Worm (Caenorhabditis elegans) whole organism, young adult: Measurements from ENCODE around the gene nspc-20.

ENCODE experiments used
- F22D6.2 ChIP-seq: sonication (generic microtip); optimal IDR thresholded peaks from 2 replicates; lab custom pipeline; 2016; ENCODE audit warnings: mild to moderate bottlenecking, missing genetic modification characterization, missing compliant biosample characterization
- F23B12.7 ChIP-seq: sonication (generic microtip); optimal IDR thresholded peaks from 2 replicates; lab custom pipeline; 2017; ENCODE audit warnings: missing genetic modification characterization, mild to moderate bottlenecking, missing compliant biosample characterization, antibody characterized with exemption, moderate library complexity; ENCODE audit not compliant: insufficient read depth
- F39B2.1 ChIP-seq: fragments of 200-800 bp; sonication (Bioruptor generic); IDR thresholded peaks from 2 replicates; pipeline ENCODE4 v1.3.6; 2022; ENCODE audit warnings: missing genetic modification reagents, missing genetic modification characterization, missing compliant biosample characterization
- F55B11.4 ChIP-seq: sonication (generic microtip); optimal IDR thresholded peaks from 2 replicates; lab custom pipeline; 2016; ENCODE audit warnings: missing compliant biosample characterization, missing genetic modification characterization, borderline replicate concordance; ENCODE audit not compliant: insufficient read depth
- K11D2.4 ChIP-seq: fragments of 200-800 bp; sonication (Bioruptor generic); IDR thresholded peaks from 2 replicates; pipeline ENCODE4 v1.3.6; 2022; ENCODE audit warnings: missing genetic modification reagents, missing genetic modification characterization, missing compliant biosample characterization
- T07F8.4 ChIP-seq: sonication (generic microtip); optimal IDR thresholded peaks from 2 replicates; lab custom pipeline; 2016; ENCODE audit warnings: mild to moderate bottlenecking, missing genetic modification characterization, moderate library complexity, missing compliant biosample characterization
- Y79H2A.3 ChIP-seq: fragments of 200-800 bp; sonication (Bioruptor generic); conservative IDR thresholded peaks from 2 replicates; pipeline ENCODE4 v1.3.6; 2022; ENCODE audit warnings: missing genetic modification reagents, missing genetic modification characterization, missing compliant biosample characterization
- ZK185.1 ChIP-seq: sonication (generic microtip); optimal IDR thresholded peaks from 2 replicates; lab custom pipeline; 2016; ENCODE audit warnings: mild to moderate bottlenecking, missing genetic modification characterization, missing compliant biosample characterization; ENCODE audit not compliant: poor library complexity, severe bottlenecking
- ama-1 ChIP-seq, 3 experiments: fragments of 150-350 bp in 1 of 3; sonication (generic microtip) in 2 of 3; optimal IDR thresholded peaks; 2 replicates each; lab custom pipeline; 2014 to 2018; ENCODE audit warnings: missing biosample characterization in 2 of 3, missing genetic modification characterization in 2 of 3, missing genetic modification reagents in 2 of 3
- aptf-2 ChIP-seq: fragments of 200-800 bp; sonication (Bioruptor generic); conservative IDR thresholded peaks from 2 replicates; pipeline ENCODE4 v1.3.6; 2022; ENCODE audit warnings: missing genetic modification reagents, missing genetic modification characterization, missing compliant biosample characterization
- attf-3 ChIP-seq: fragments of 200-800 bp; sonication (Bioruptor generic); conservative IDR thresholded peaks from 2 replicates; pipeline ENCODE4 v1.3.6; 2022; ENCODE audit warnings: missing genetic modification reagents, missing genetic modification characterization, missing compliant biosample characterization
- bed-2 ChIP-seq: fragments of 200-800 bp; sonication (Bioruptor generic); IDR thresholded peaks from 2 replicates; pipeline ENCODE4 v1.3.6; 2022; ENCODE audit warnings: missing genetic modification reagents, missing genetic modification characterization, missing compliant biosample characterization
- ceh-100 ChIP-seq: fragments of 200-800 bp; sonication (Bioruptor generic); IDR thresholded peaks from 2 replicates; pipeline ENCODE4 v1.3.6; 2022; ENCODE audit warnings: missing genetic modification reagents, missing genetic modification characterization, missing compliant biosample characterization
- ceh-58 ChIP-seq: fragments of 200-800 bp; sonication (Bioruptor generic); IDR thresholded peaks from 2 replicates; pipeline ENCODE4 v1.3.6; 2022; ENCODE audit warnings: missing genetic modification characterization, missing compliant biosample characterization
- ceh-79 ChIP-seq: sonication (generic microtip); optimal IDR thresholded peaks from 2 replicates; lab custom pipeline; 2017; ENCODE audit warnings: mild to moderate bottlenecking, missing genetic modification characterization, missing compliant biosample characterization
- chd-7 ChIP-seq: sonication (generic microtip); optimal IDR thresholded peaks from 2 replicates; lab custom pipeline; 2016; ENCODE audit warnings: mild to moderate bottlenecking, missing genetic modification characterization, moderate library complexity, missing compliant biosample characterization
- die-1 ChIP-seq: sonication (generic microtip); optimal IDR thresholded peaks from 2 replicates; lab custom pipeline; 2016; ENCODE audit warnings: missing genotype, mild to moderate bottlenecking, missing genetic modification characterization, missing compliant biosample characterization
- dpff-1 ChIP-seq: sonication (generic microtip); optimal IDR thresholded peaks from 2 replicates; lab custom pipeline; 2017; ENCODE audit warnings: mild to moderate bottlenecking, missing genetic modification characterization, missing compliant biosample characterization
- egl-44 ChIP-seq: fragments of 200-800 bp; sonication (Bioruptor generic); IDR thresholded peaks from 2 replicates; pipeline ENCODE4 v1.3.6; 2022; ENCODE audit warnings: missing genetic modification reagents, missing genetic modification characterization, missing compliant biosample characterization
- gei-17 ChIP-seq: fragments of 200-800 bp; sonication (Bioruptor generic); optimal IDR thresholded peaks from 2 replicates; lab custom pipeline; 2018; ENCODE audit warnings: mild to moderate bottlenecking, missing genetic modification characterization, missing compliant biosample characterization
- hmg-20 ChIP-seq: fragments of 200-800 bp; sonication (Bioruptor generic); IDR thresholded peaks from 2 replicates; pipeline ENCODE4 v1.3.6; 2022; ENCODE audit warnings: missing genetic modification reagents, missing genetic modification characterization, missing compliant biosample characterization
- lag-1 ChIP-seq: fragments of 200-800 bp; sonication (Bioruptor generic); IDR thresholded peaks from 2 replicates; pipeline ENCODE4 v1.3.6; 2022; ENCODE audit warnings: missing genetic modification reagents, missing genetic modification characterization, missing compliant biosample characterization
- let-526 ChIP-seq: fragments of 200-800 bp; sonication (Bioruptor generic); IDR thresholded peaks from 2 replicates; pipeline ENCODE4 v1.3.6; 2022; ENCODE audit warnings: missing genetic modification reagents, missing genetic modification characterization, missing compliant biosample characterization
- let-607 ChIP-seq, 2 experiments: fragments of 200-800 bp in 1 of 2; sonication (Bioruptor generic) in 1 of 2; sonication (generic microtip) in 1 of 2; optimal IDR thresholded peaks; 2 replicates each; lab custom pipeline; 2016 to 2018; ENCODE audit warnings: mild to moderate bottlenecking in 2 of 2, missing compliant biosample characterization in 2 of 2, missing genetic modification characterization in 2 of 2, moderate library complexity in 2 of 2, missing genotype in 1 of 2
- lin-35 ChIP-seq, 3 experiments: fragments of 150-350 bp in 2 of 3; sonication (generic microtip) in 1 of 3; optimal IDR thresholded peaks; 2 replicates each; lab custom pipeline; 2014 to 2018; ENCODE audit warnings: missing biosample characterization in 3 of 3, missing genetic modification characterization in 3 of 3, missing genetic modification reagents in 3 of 3
- lin-40 ChIP-seq: sonication (generic microtip); optimal IDR thresholded peaks from 2 replicates; lab custom pipeline; 2016; ENCODE audit warnings: missing genetic modification characterization, mild to moderate bottlenecking, missing compliant biosample characterization, missing genotype, missing genetic modification reagents
- lsl-1 ChIP-seq: fragments of 200-800 bp; sonication (Bioruptor generic); optimal IDR thresholded peaks from 2 replicates; lab custom pipeline; 2018; ENCODE audit warnings: mild to moderate bottlenecking, missing genetic modification characterization, moderate library complexity, missing compliant biosample characterization
- madf-3 ChIP-seq: fragments of 200-800 bp; sonication (Bioruptor generic); IDR thresholded peaks from 2 replicates; pipeline ENCODE4 v1.3.6; 2022; ENCODE audit warnings: missing genetic modification reagents, missing genetic modification characterization, missing compliant biosample characterization
- madf-6 ChIP-seq: fragments of 200-800 bp; sonication (Bioruptor generic); IDR thresholded peaks from 2 replicates; pipeline ENCODE4 v1.3.6; 2022; ENCODE audit warnings: missing genetic modification reagents, missing genetic modification characterization, missing compliant biosample characterization
- madf-8 ChIP-seq: fragments of 200-800 bp; sonication (Bioruptor generic); conservative IDR thresholded peaks from 2 replicates; pipeline ENCODE4 v1.3.6; 2022; ENCODE audit warnings: missing genetic modification reagents, missing genetic modification characterization, missing compliant biosample characterization
- mel-28 ChIP-seq: sonication (generic microtip); optimal IDR thresholded peaks from 2 replicates; lab custom pipeline; 2016; ENCODE audit warnings: borderline replicate concordance, mild to moderate bottlenecking, missing genetic modification characterization, missing compliant biosample characterization
- nfya-1 ChIP-seq: sonication (generic microtip); optimal IDR thresholded peaks from 2 replicates; lab custom pipeline; 2017; ENCODE audit warnings: antibody characterized with exemption, missing compliant biosample characterization, missing genetic modification characterization, borderline replicate concordance; ENCODE audit not compliant: insufficient read depth
- nfya-2 ChIP-seq: fragments of 200-800 bp; sonication (Bioruptor generic); IDR thresholded peaks from 2 replicates; pipeline ENCODE4 v1.3.6; 2022; ENCODE audit warnings: missing genetic modification reagents, missing genetic modification characterization, missing compliant biosample characterization
- nhr-120 ChIP-seq: fragments of 200-800 bp; sonication (Bioruptor generic); IDR thresholded peaks from 2 replicates; pipeline ENCODE4 v1.3.6; 2022; ENCODE audit warnings: missing genetic modification characterization, missing compliant biosample characterization
- pbrm-1 ChIP-seq: fragments of 200-800 bp; sonication (Bioruptor generic); IDR thresholded peaks from 2 replicates; pipeline ENCODE4 v1.3.6; 2022; ENCODE audit warnings: missing genetic modification reagents, missing genetic modification characterization, missing compliant biosample characterization
- rec-8 ChIP-seq, 2 experiments: sonication (generic microtip); optimal IDR thresholded peaks; 2 replicates each; lab custom pipeline; 2016; ENCODE audit warnings: mild to moderate bottlenecking in 2 of 2, missing genetic modification characterization in 2 of 2, missing genetic modification reagents in 2 of 2, missing genotype in 2 of 2, missing biosample characterization in 1 of 2, missing compliant biosample characterization in 1 of 2, moderate library complexity in 1 of 2
- repo-1 ChIP-seq: sonication (generic microtip); optimal IDR thresholded peaks from 2 replicates; lab custom pipeline; 2017; ENCODE audit warnings: mild to moderate bottlenecking, missing genetic modification characterization, missing compliant biosample characterization
- sea-2 ChIP-seq: fragments of 200-800 bp; sonication (Bioruptor generic); IDR thresholded peaks from 2 replicates; pipeline ENCODE4 v1.3.6; 2022; ENCODE audit warnings: missing genetic modification characterization, missing compliant biosample characterization
- snpc-1.1 ChIP-seq: sonication (generic microtip); optimal IDR thresholded peaks from 2 replicates; lab custom pipeline; 2017; ENCODE audit warnings: missing genetic modification characterization, mild to moderate bottlenecking, missing compliant biosample characterization, antibody characterized with exemption, moderate library complexity, missing genotype, missing genetic modification reagents; ENCODE audit not compliant: insufficient read depth
- somi-1 ChIP-seq: fragments of 200-800 bp; sonication (Bioruptor generic); optimal IDR thresholded peaks from 2 replicates; lab custom pipeline; 2018; ENCODE audit warnings: mild to moderate bottlenecking, missing genetic modification characterization, missing compliant biosample characterization
- tbx-9 ChIP-seq: sonication (generic microtip); optimal IDR thresholded peaks from 2 replicates; lab custom pipeline; 2016; ENCODE audit warnings: borderline replicate concordance, missing genetic modification characterization, inconsistent platforms, missing compliant biosample characterization
- zfh-2 ChIP-seq: fragments of 200-800 bp; sonication (Bioruptor generic); conservative IDR thresholded peaks from 2 replicates; pipeline ENCODE4 v1.3.6; 2022; ENCODE audit warnings: missing genetic modification reagents, missing genetic modification characterization, missing compliant biosample characterization
- ztf-22 ChIP-seq: fragments of 200-800 bp; sonication (Bioruptor generic); optimal IDR thresholded peaks from 2 replicates; lab custom pipeline; 2018; ENCODE audit warnings: mild to moderate bottlenecking, missing genetic modification characterization, moderate library complexity, missing compliant biosample characterization
- ztf-28 ChIP-seq: fragments of 200-800 bp; sonication (Bioruptor generic); IDR thresholded peaks from 2 replicates; pipeline ENCODE4 v1.3.6; 2022; ENCODE audit warnings: missing genetic modification reagents, missing genetic modification characterization, missing compliant biosample characterization

Gene nspc-20

DNA sequence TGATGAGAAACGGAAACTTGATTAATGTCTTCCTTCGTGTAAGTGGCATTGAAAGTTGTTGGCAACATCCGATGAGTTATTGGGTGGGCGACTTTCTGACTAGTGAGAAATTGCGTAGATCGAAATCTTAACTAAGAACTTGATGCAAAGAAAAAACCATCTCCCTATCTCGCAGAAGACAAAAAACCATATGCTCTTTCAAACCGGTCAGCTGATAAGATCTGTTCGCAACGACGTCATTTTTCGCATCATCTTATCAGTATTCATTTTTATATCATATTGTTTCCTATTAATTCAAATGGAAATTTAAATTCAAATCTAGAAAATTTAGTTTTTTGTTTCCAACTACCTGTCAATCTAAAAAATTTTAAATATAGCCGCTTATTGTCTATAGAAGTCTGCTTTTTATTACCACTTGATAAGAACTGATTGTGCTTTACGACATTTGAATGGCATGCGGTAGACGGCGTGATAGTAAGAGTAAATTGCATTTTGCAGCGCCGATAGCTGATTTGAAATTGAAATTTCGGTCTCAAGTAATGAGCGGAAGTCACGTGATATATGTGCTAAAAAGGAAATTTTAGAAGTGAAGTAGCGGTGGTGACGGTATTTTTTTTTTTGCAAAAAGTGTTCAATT lies 29.5 kb downstream of the nspc-20 start (continued):
- no peak for TF ChIP-seq ZK185.1 (tag; lab: Kevin White, UChicago)
- no peak for TF ChIP-seq ceh-58 (GFP tag; lab: Robert Waterston, UW)
- peak; percentile 69 for TF ChIP-seq lin-40 (tag; lab: Kevin White, UChicago)
- TF ChIP-seq ama-1 (optimal IDR thresholded peaks at IDR 0.05; lab: Kevin White, UChicago) = no peak
- no peak for TF ChIP-seq ama-1 (GFP tag; optimal IDR thresholded peaks at IDR 0.05; lab: Kevin White, UChicago)
- no peak for TF ChIP-seq madf-3 (GFP tag; lab: Robert Waterston, UW)
- no peak for TF ChIP-seq let-526 (GFP tag; lab: Robert Waterston, UW)
- TF ChIP-seq tbx-9 (tag; lab: Kevin White, UChicago) = no peak
- no peak for TF ChIP-seq F23B12.7 (tag; lab: Kevin White, UChicago)
- TF ChIP-seq lin-35 (GFP tag; optimal IDR thresholded peaks at IDR 0.05; lab: Kevin White, UChicago) = no peak
- no peak for TF ChIP-seq ztf-28 (GFP tag; lab: Robert Waterston, UW)
- peak; percentile 89 for TF ChIP-seq ztf-22
- TF ChIP-seq nfya-1 (tag; lab: Kevin White, UChicago) = no peak
- no peak for TF ChIP-seq repo-1 (tag; lab: Kevin White, UChicago)
- TF ChIP-seq lsl-1 (GFP tag; lab: Kevin White, UChicago) = no peak
- TF ChIP-seq gei-17 (GFP tag; lab: Kevin White, UChicago) = peak; percentile 19
- no peak for TF ChIP-seq nfya-2 (GFP tag; lab: Robert Waterston, UW)
- no peak for TF ChIP-seq madf-8 (GFP tag; lab: Robert Waterston, UW)
- TF ChIP-seq chd-7 (tag; lab: Kevin White, UChicago) = peak; percentile 69
- peak; percentile 24 for TF ChIP-seq F22D6.2 (tag; lab: Kevin White, UChicago)
- no peak for TF ChIP-seq mel-28 (tag; lab: Kevin White, UChicago)
- no peak for TF ChIP-seq dpff-1
- TF ChIP-seq madf-6 = no peak
- no peak for TF ChIP-seq snpc-1.1 (tag; lab: Kevin White, UChicago)
- no peak for TF ChIP-seq rec-8 (tag; optimal IDR thresholded peaks at IDR 0.05; lab: Kevin White, UChicago)
- TF ChIP-seq die-1 (tag; lab: Kevin White, UChicago) = no peak
- TF ChIP-seq somi-1 = no peak
- no peak for TF ChIP-seq zfh-2 (GFP tag; lab: Robert Waterston, UW)
- peak in 1 of 2 experiments; percentile 88 for TF ChIP-seq let-607 (tag; optimal IDR thresholded peaks at IDR 0.05; lab: Kevin White, UChicago)
- no peak for TF ChIP-seq T07F8.4 (tag; lab: Kevin White, UChicago)
- TF ChIP-seq pbrm-1 = no peak
- TF ChIP-seq ceh-100 = no peak
- no peak for TF ChIP-seq aptf-2
- TF ChIP-seq F55B11.4 = no peak
- no peak for TF ChIP-seq F39B2.1 (GFP tag; lab: Robert Waterston, UW)
- TF ChIP-seq Y79H2A.3 (GFP tag; lab: Robert Waterston, UW) = no peak
- no peak for TF ChIP-seq lag-1
- TF ChIP-seq nhr-120 (GFP tag; lab: Robert Waterston, UW) = no peak
- TF ChIP-seq K11D2.4 (GFP tag; lab: Robert Waterston, UW) = no peak
- no peak for TF ChIP-seq hmg-20 (GFP tag; lab: Robert Waterston, UW)
- TF ChIP-seq bed-2 (GFP tag; lab: Robert Waterston, UW) = no peak
- no peak for TF ChIP-seq ceh-79
- no peak for TF ChIP-seq attf-3 (GFP tag; lab: Robert Waterston, UW)
- no peak for TF ChIP-seq egl-44
- no peak for TF ChIP-seq sea-2
